Fruit fly (Drosophila melanogaster) whole organism, embryonic: Measurements from ENCODE around the gene dsf.
A peak's percentile ranks its signal among the peaks of the same experiment; 100 is the strongest.

ENCODE experiments used
- Ada2b ChIP-seq: fragments of 200-800 bp; sonication (Bioruptor generic); IDR thresholded peaks from 2 replicates; pipeline ENCODE4 v1.3.6; 2022; ENCODE audit warnings: missing biosample characterization, missing genetic modification characterization
- CG10366 ChIP-seq: fragments of 200-800 bp; sonication (Bioruptor generic); IDR thresholded peaks from 2 replicates; pipeline ENCODE4 v1.3.6; 2022; ENCODE audit warnings: missing biosample characterization, missing genetic modification characterization
- CG10979 ChIP-seq: fragments of 200-800 bp; sonication (Bioruptor generic); optimal IDR thresholded peaks from 2 replicates; lab custom pipeline; 2018; ENCODE audit warnings: missing biosample characterization, mild to moderate bottlenecking, missing genetic modification characterization, moderate library complexity
- CG12659 ChIP-seq: fragments of 200-800 bp; sonication (Bioruptor generic); optimal IDR thresholded peaks from 3 replicates; lab custom pipeline; 2017; ENCODE audit warnings: mild to moderate bottlenecking, missing biosample characterization, missing genetic modification reagents, missing genetic modification characterization
- CG13894 ChIP-seq: fragments of 200-800 bp; sonication (Bioruptor generic); optimal IDR thresholded peaks from 3 replicates; lab custom pipeline; 2018; ENCODE audit warnings: missing biosample characterization, mild to moderate bottlenecking, missing genetic modification characterization, moderate library complexity
- CG14014 ChIP-seq: fragments of 200-800 bp; sonication (Bioruptor generic); IDR thresholded peaks from 2 replicates; pipeline ENCODE4 v1.3.6; 2022; ENCODE audit warnings: missing biosample characterization, missing genetic modification characterization
- CG14667 ChIP-seq: fragments of 200-800 bp; sonication (Bioruptor generic); IDR thresholded peaks from 2 replicates; pipeline ENCODE4 v1.3.6; 2022; ENCODE audit warnings: missing biosample characterization, missing genetic modification characterization
- CG17802 ChIP-seq: fragments of 200-800 bp; sonication (Bioruptor generic); optimal IDR thresholded peaks from 2 replicates; lab custom pipeline; 2018; ENCODE audit warnings: missing biosample characterization, mild to moderate bottlenecking, missing genetic modification characterization, moderate library complexity
- CG17912 ChIP-seq: fragments of 200-800 bp; sonication (Bioruptor generic); optimal IDR thresholded peaks from 2 replicates; lab custom pipeline; 2018; ENCODE audit warnings: missing biosample characterization, mild to moderate bottlenecking, missing genetic modification characterization
- CG18011 ChIP-seq: fragments of 200-800 bp; sonication (Bioruptor generic); optimal IDR thresholded peaks from 2 replicates; lab custom pipeline; 2017; ENCODE audit warnings: missing biosample characterization, missing genetic modification characterization, mild to moderate bottlenecking, moderate library complexity, missing genotype
- CG3163 ChIP-seq: fragments of 200-800 bp; sonication (Bioruptor generic); optimal IDR thresholded peaks from 3 replicates; lab custom pipeline; 2016; ENCODE audit warnings: missing biosample characterization, missing genetic modification characterization
- CG32772 ChIP-seq: fragments of 200-800 bp; sonication (Bioruptor generic); IDR thresholded peaks from 2 replicates; pipeline ENCODE4 v1.3.6; 2022; ENCODE audit warnings: missing biosample characterization, missing genetic modification characterization
- CG4617 ChIP-seq: fragments of 200-800 bp; sonication (Bioruptor generic); optimal IDR thresholded peaks from 3 replicates; lab custom pipeline; 2016; ENCODE audit warnings: missing biosample characterization, missing genetic modification characterization, borderline replicate concordance
- CG4707 ChIP-seq: fragments of 200-800 bp; sonication (Bioruptor generic); optimal IDR thresholded peaks from 2 replicates; lab custom pipeline; 2018; ENCODE audit warnings: missing biosample characterization, mild to moderate bottlenecking, missing genetic modification characterization, moderate library complexity
- CG5953 ChIP-seq: fragments of 200-800 bp; sonication (Bioruptor generic); IDR thresholded peaks from 2 replicates; pipeline ENCODE4 v1.3.6; 2022; ENCODE audit warnings: missing biosample characterization, missing genetic modification characterization
- CG6791 ChIP-seq: fragments of 200-800 bp; sonication (Bioruptor generic); IDR thresholded peaks from 3 replicates; pipeline ENCODE4 v1.3.6; 2022; ENCODE audit warnings: missing biosample characterization, missing genetic modification characterization; ENCODE audit not compliant: partially characterized antibody
- CG9437 ChIP-seq: fragments of 200-800 bp; sonication (Bioruptor generic); optimal IDR thresholded peaks from 2 replicates; lab custom pipeline; 2018; ENCODE audit warnings: missing biosample characterization, mild to moderate bottlenecking, missing genetic modification characterization
- CG9609 ChIP-seq: fragments of 200-800 bp; sonication (Bioruptor generic); optimal IDR thresholded peaks from 3 replicates; lab custom pipeline; 2016; ENCODE audit warnings: missing biosample characterization, missing genetic modification characterization
- Camta ChIP-seq: fragments of 200-800 bp; sonication (Bioruptor generic); optimal IDR thresholded peaks from 2 replicates; lab custom pipeline; 2016; ENCODE audit warnings: missing biosample characterization, missing genetic modification characterization
- Eip74EF ChIP-seq, 2 experiments: fragments of 200-800 bp in 1 of 2; fragments of >200 bp in 1 of 2; sonication (Bioruptor generic) in 1 of 2; optimal IDR thresholded peaks; 2 replicates each; lab custom pipeline; 2017 to 2019; ENCODE audit warnings: missing biosample characterization in 2 of 2, missing genetic modification characterization in 2 of 2, mild to moderate bottlenecking in 1 of 2, moderate library complexity in 1 of 2
- Ets65A ChIP-seq: fragments of 200-800 bp; sonication (Bioruptor generic); peaks from one replicate; lab custom pipeline; 2016; ENCODE audit warnings: missing biosample characterization, missing genetic modification characterization
- Ets97D ChIP-seq: fragments of 200-800 bp; sonication (Bioruptor generic); optimal IDR thresholded peaks from 3 replicates; lab custom pipeline; 2016; ENCODE audit warnings: missing biosample characterization, missing genetic modification characterization
- Fer2 ChIP-seq: fragments of 200-800 bp; sonication (Bioruptor generic); optimal IDR thresholded peaks from 2 replicates; lab custom pipeline; 2018; ENCODE audit warnings: missing biosample characterization, mild to moderate bottlenecking, missing genetic modification characterization, moderate library complexity
- HLH54F ChIP-seq: fragments of 200-800 bp; sonication (Bioruptor generic); optimal IDR thresholded peaks from 3 replicates; lab custom pipeline; 2016; ENCODE audit warnings: missing biosample characterization, missing genetic modification characterization
- HmgD ChIP-seq: fragments of 200-800 bp; sonication (Bioruptor generic); optimal IDR thresholded peaks from 3 replicates; lab custom pipeline; 2016; ENCODE audit warnings: missing biosample characterization, missing genetic modification characterization
- Hmr ChIP-seq: fragments of 200-800 bp; sonication (Bioruptor generic); optimal IDR thresholded peaks from 3 replicates; lab custom pipeline; 2017; ENCODE audit warnings: mild to moderate bottlenecking, missing biosample characterization, missing genetic modification reagents, missing genetic modification characterization
- MESR4 ChIP-seq: fragments of 200-800 bp; sonication (Bioruptor generic); optimal IDR thresholded peaks from 2 replicates; lab custom pipeline; 2018; ENCODE audit warnings: missing biosample characterization, mild to moderate bottlenecking, missing genetic modification characterization, moderate library complexity
- NC2β ChIP-seq: fragments of 200-800 bp; sonication (Bioruptor generic); optimal IDR thresholded peaks from 2 replicates; lab custom pipeline; 2016; ENCODE audit warnings: missing biosample characterization, missing genetic modification characterization
- Six4 ChIP-seq: fragments of 200-800 bp; sonication (Bioruptor generic); optimal IDR thresholded peaks from 2 replicates; lab custom pipeline; 2016; ENCODE audit warnings: missing biosample characterization, missing genetic modification characterization
- abd-A ChIP-seq: fragments of 200-800 bp; sonication (Bioruptor generic); optimal IDR thresholded peaks from 3 replicates; lab custom pipeline; 2019; ENCODE audit warnings: missing biosample characterization, mild to moderate bottlenecking, missing genetic modification characterization, moderate library complexity
- ac ChIP-seq: fragments of 200-800 bp; sonication (Bioruptor generic); optimal IDR thresholded peaks from 3 replicates; lab custom pipeline; 2017; ENCODE audit warnings: missing biosample characterization, mild to moderate bottlenecking, missing genetic modification characterization
- caup ChIP-seq: fragments of 200-800 bp; sonication (Bioruptor generic); optimal IDR thresholded peaks from 3 replicates; lab custom pipeline; 2017; ENCODE audit warnings: missing biosample characterization, mild to moderate bottlenecking, missing genetic modification characterization, moderate library complexity; ENCODE audit not compliant: severe bottlenecking
- danr ChIP-seq: fragments of 200-800 bp; sonication (Bioruptor generic); IDR thresholded peaks from 2 replicates; pipeline ENCODE4 v1.3.6; 2022; ENCODE audit warnings: missing biosample characterization, missing genetic modification characterization
- dm ChIP-seq: fragments of 200-800 bp; sonication (Bioruptor generic); optimal IDR thresholded peaks from 3 replicates; lab custom pipeline; 2016; ENCODE audit warnings: missing biosample characterization, missing genetic modification characterization
- gro ChIP-seq: fragments of 200-800 bp; sonication (Bioruptor generic); optimal IDR thresholded peaks from 2 replicates; lab custom pipeline; 2016; ENCODE audit warnings: missing biosample characterization, missing genetic modification characterization
- her ChIP-seq: fragments of 200-800 bp; sonication (Bioruptor generic); optimal IDR thresholded peaks from 2 replicates; lab custom pipeline; 2016; ENCODE audit warnings: missing biosample characterization, missing genetic modification characterization
- nmo ChIP-seq: fragments of 200-800 bp; sonication (Bioruptor generic); optimal IDR thresholded peaks from 2 replicates; lab custom pipeline; 2018; ENCODE audit warnings: missing biosample characterization, mild to moderate bottlenecking, missing genetic modification characterization, moderate library complexity
- otp ChIP-seq: fragments of 200-800 bp; sonication (Bioruptor generic); IDR thresholded peaks from 3 replicates; pipeline ENCODE4, ENCODE4 v1.3.6; 2022; ENCODE audit warnings: missing biosample characterization, missing genetic modification characterization
- pan ChIP-seq, 4 experiments: fragments of >200 bp in 3 of 4; fragments of 200-800 bp in 1 of 4; sonication (Bioruptor generic) in 1 of 4; optimal IDR thresholded peaks in 3 of 4; IDR thresholded peaks in 1 of 4; 2 replicates each; pipeline versions ENCODE4 v1.3.6 to Lab custom; 2017 to 2022; ENCODE audit warnings: missing biosample characterization in 2 of 4, missing genetic modification characterization in 2 of 4, mixed read lengths in 1 of 4
- schlank ChIP-seq: fragments of 200-800 bp; sonication (Bioruptor generic); optimal IDR thresholded peaks from 2 replicates; lab custom pipeline; 2018; ENCODE audit warnings: missing biosample characterization, mild to moderate bottlenecking, missing genetic modification characterization
- scrt ChIP-seq: fragments of 200-800 bp; sonication (Bioruptor generic); optimal IDR thresholded peaks from 2 replicates; lab custom pipeline; 2018; ENCODE audit warnings: missing biosample characterization, mild to moderate bottlenecking, missing genetic modification characterization, moderate library complexity
- tna ChIP-seq: fragments of 200-800 bp; sonication (Bioruptor generic); IDR thresholded peaks from 2 replicates; pipeline ENCODE4 v1.3.6; 2022; ENCODE audit warnings: missing biosample characterization, missing genetic modification characterization; ENCODE audit not compliant: partially characterized antibody
- twi ChIP-seq: fragments of 200-800 bp; optimal IDR thresholded peaks from 2 replicates; lab custom pipeline; 2019; ENCODE audit warnings: missing biosample characterization, mild to moderate bottlenecking, missing genetic modification characterization, moderate library complexity
- vfl ChIP-seq: fragments of 200-800 bp; sonication (Bioruptor generic); optimal IDR thresholded peaks from 2 replicates; lab custom pipeline; 2016; ENCODE audit warnings: missing biosample characterization, missing genetic modification characterization
- wek ChIP-seq: fragments of 200-800 bp; sonication (Bioruptor generic); optimal IDR thresholded peaks from 3 replicates; lab custom pipeline; 2018; ENCODE audit warnings: missing biosample characterization, mild to moderate bottlenecking, missing genetic modification characterization, moderate library complexity
- zen2 ChIP-seq: fragments of 200-800 bp; sonication (Bioruptor generic); IDR thresholded peaks from 3 replicates; pipeline ENCODE4 v1.3.6; 2022; ENCODE audit warnings: missing biosample characterization, missing genetic modification characterization; ENCODE audit not compliant: partially characterized antibody

dsf gene

dm6 chr2L:5979957-5980861 is 54.5 kb downstream of the dsf start (continued):
- TF ChIP-seq CG17912 (no peak), CG14014 (GFP tag; lab: Robert Waterston, UW) (no peak), Ada2b (GFP tag; lab: Robert Waterston, UW) (no peak), CG5953 (no peak), nmo (GFP tag; lab: Kevin White, UChicago) (no peak), tna (GFP tag; lab: Robert Waterston, UW) (no peak), schlank (no peak), danr (GFP tag; lab: Robert Waterston, UW) (no peak), CG9437 (GFP tag; lab: Kevin White, UChicago) (no peak), twi (tag; lab: Kevin White, UChicago) (no peak), pan (optimal IDR thresholded peaks at IDR 0.05; lab: Kevin White, UChicago) (no peak), pan (GFP tag; optimal IDR thresholded peaks at IDR 0.05 in 1 of 2, IDR thresholded peaks at IDR 0.05 in 1 of 2) (no peak), abd-A (tag; lab: Kevin White, UChicago) (peak; percentile 75), otp (GFP tag; lab: Robert Waterston, UW) (no peak), ac (GFP tag; lab: Kevin White, UChicago) (no peak)

- TF ChIP-seq Ets65A (peak; percentile 94), zen2 (GFP tag; lab: Robert Waterston, UW) (no peak), dm (GFP tag; lab: Kevin White, UChicago) (peak; percentile 42), CG10979 (tag; lab: Kevin White, UChicago) (no peak), HLH54F (GFP tag; lab: Kevin White, UChicago) (no peak), CG14667 (GFP tag; lab: Robert Waterston, UW) (no peak), Ets97D (GFP tag; lab: Kevin White, UChicago) (peak; percentile 23), her (GFP tag; lab: Kevin White, UChicago) (peak; percentile 20), CG3163 (GFP tag; lab: Kevin White, UChicago) (peak; percentile 22), CG18011 (GFP tag; lab: Kevin White, UChicago) (no peak), gro (GFP tag; lab: Kevin White, UChicago) (no peak), caup (GFP tag; lab: Kevin White, UChicago) (no peak), vfl (GFP tag; lab: Kevin White, UChicago) (peak; percentile 8), Fer2 (tag; lab: Kevin White, UChicago) (no peak), CG12659 (GFP tag; lab: Kevin White, UChicago) (peak; percentile 14), CG9609 (GFP tag; lab: Kevin White, UChicago) (no peak), CG13894 (tag; lab: Kevin White, UChicago) (peak; percentile 55), Camta (GFP tag; lab: Kevin White, UChicago) (peak; percentile 36), CG4617 (GFP tag; lab: Kevin White, UChicago) (peak; percentile 45), HmgD (GFP tag; lab: Kevin White, UChicago) (peak; percentile 38), CG32772 (GFP tag; lab: Robert Waterston, UW) (no peak), Hmr (peak; percentile 34), scrt (GFP tag; lab: Kevin White, UChicago) (peak; percentile 22), CG10366 (no peak), CG6791 (no peak), Eip74EF (GFP tag; optimal IDR thresholded peaks at IDR 0.05; lab: Kevin White, UChicago) (peak in 1 of 2 experiments; percentile 20), NC2β (peak; percentile 18), MESR4 (GFP tag; lab: Kevin White, UChicago) (peak; percentile 58), CG17802 (tag; lab: Kevin White, UChicago) (peak; percentile 100), wek (peak; percentile 3), CG4707 (peak; percentile 1), Six4 (GFP tag; lab: Kevin White, UChicago) (no peak)
Observed at dm6 chr2L:5980862-5981432, 55.2 kb downstream of the dsf start, which contains the start of gene chic. chic (minus strand) TSS chr2L:5981018.
